Fruit fly (Drosophila melanogaster): ENCODE results near the gene CG3402.

Gene CG3402

DNA sequence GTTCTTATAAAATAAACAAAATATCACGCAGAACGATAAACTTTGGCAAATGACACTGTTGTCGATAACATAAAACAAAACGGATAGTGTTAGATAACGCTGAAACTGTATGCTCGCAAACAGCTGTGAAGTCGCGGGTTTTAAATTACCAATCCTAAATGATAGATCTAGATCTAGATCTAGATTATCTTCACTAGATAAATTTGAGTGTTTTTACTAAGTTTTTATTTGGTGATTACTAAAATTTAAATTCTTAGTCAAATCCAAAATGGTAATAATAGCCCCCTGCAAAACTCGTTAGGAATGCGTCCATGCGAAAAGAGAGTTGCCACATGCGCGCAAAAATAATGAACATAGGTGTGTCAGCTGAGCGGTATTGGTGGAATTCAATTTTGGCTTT lies 1.3 kb upstream of the CG3402 start, which contains the start of the genes MED30 and Rev1:
MED30 (minus strand) TSS at position 71 of the 400 bp plus-strand sequence.
Rev1 (plus strand) TSS at position 345 of the 400 bp plus-strand sequence.
- TF ChIP-seq Nf-YC (tag; optimal IDR thresholded peaks at IDR 0.05), result peak; percentile 86
- peak; percentile 87 for TF ChIP-seq CG1233 (GFP tag; optimal IDR thresholded peaks at IDR 0.05)
- TF ChIP-seq Awh (GFP tag; IDR thresholded peaks at IDR 0.05), result peak; percentile 88
- peak; percentile 71 for TF ChIP-seq CG8281 (tag; optimal IDR thresholded peaks at IDR 0.05)
- peak; percentile 93 for TF ChIP-seq Dek (tag; optimal IDR thresholded peaks at IDR 0.05)
- peak; percentile 88 for TF ChIP-seq YL-1 (GFP tag; optimal IDR thresholded peaks at IDR 0.05)
- TF ChIP-seq CG5953 (GFP tag; IDR thresholded peaks at IDR 0.05), result peak; percentile 79
- TF ChIP-seq insv (GFP tag; optimal IDR thresholded peaks at IDR 0.05), result peak in 1 of 2 experiments; percentile 62
- TF ChIP-seq CG10543 (GFP tag; optimal IDR thresholded peaks at IDR 0.05), result peak; percentile 92
- TF ChIP-seq sr (GFP tag; IDR thresholded peaks at IDR 0.05), result peak; percentile 67
- peak; percentile 57 for TF ChIP-seq corto (GFP tag; optimal IDR thresholded peaks at IDR 0.05)
- TF ChIP-seq fd3F (GFP tag; optimal IDR thresholded peaks at IDR 0.05), result peak; percentile 92
- TF ChIP-seq CG18599 (GFP tag; optimal IDR thresholded peaks at IDR 0.05), result peak; percentile 96
- TF ChIP-seq CG18764 (GFP tag; optimal IDR thresholded peaks at IDR 0.05), result peak; percentile 88
- peak; percentile 72 for TF ChIP-seq bowl (GFP tag; IDR thresholded peaks at IDR 0.05)
- no peak for TF ChIP-seq CG1832 (GFP tag; optimal IDR thresholded peaks at IDR 0.05)
- TF ChIP-seq NC2β (GFP tag; optimal IDR thresholded peaks at IDR 0.05), result peak; percentile 96
- peak; percentile 93 for TF ChIP-seq lbe (GFP tag; optimal IDR thresholded peaks at IDR 0.05)
- peak; percentile 92 for TF ChIP-seq CG10209 (GFP tag; optimal IDR thresholded peaks at IDR 0.05)
- TF ChIP-seq trem (tag; optimal IDR thresholded peaks at IDR 0.05), result peak; percentile 93
- TF ChIP-seq Oli (tag; optimal IDR thresholded peaks at IDR 0.05), result peak; percentile 88
- peak; percentile 97 for TF ChIP-seq CG12659 (GFP tag; optimal IDR thresholded peaks at IDR 0.05)
- TF ChIP-seq CG13894 (tag; optimal IDR thresholded peaks at IDR 0.05), result no peak
- TF ChIP-seq cwo (GFP tag; optimal IDR thresholded peaks at IDR 0.05), result peak; percentile 87
- peak; percentile 98 for TF ChIP-seq CG13624 (GFP tag; optimal IDR thresholded peaks at IDR 0.05)
- peak; percentile 41; the same call in 1 of the 2 replicates for TF ChIP-seq Bgb (GFP tag; IDR thresholded peaks at IDR 0.05; ENCODE audit: partially characterized antibody)
- peak; percentile 60 for TF ChIP-seq unc-4 (GFP tag; IDR thresholded peaks at IDR 0.05; ENCODE audit: partially characterized antibody)
- TF ChIP-seq CG11560 (tag; IDR thresholded peaks at IDR 0.05), result peak; percentile 77
- peak; percentile 74; the same call in 1 of the 2 replicates for TF ChIP-seq ham (GFP tag; IDR thresholded peaks at IDR 0.05)
- TF ChIP-seq CG13123 (GFP tag; optimal IDR thresholded peaks at IDR 0.05), result peak; percentile 91
- peak; percentile 16 for TF ChIP-seq hkb (optimal IDR thresholded peaks at IDR 0.05)
- TF ChIP-seq hkb (GFP tag; IDR thresholded peaks at IDR 0.05), result peak; percentile 91
- peak; percentile 60 for TF ChIP-seq BEAF-32 (GFP tag; optimal IDR thresholded peaks at IDR 0.05)
- peak; percentile 90 for TF ChIP-seq Hmx (GFP tag; optimal IDR thresholded peaks at IDR 0.05)
- TF ChIP-seq Dip2 (GFP tag; IDR thresholded peaks at IDR 0.05), result no peak
- peak; percentile 67 for TF ChIP-seq CG10431 (GFP tag; optimal IDR thresholded peaks at IDR 0.05)
- peak; percentile 75 for TF ChIP-seq Poxn (GFP tag; IDR thresholded peaks at IDR 0.05)
- TF ChIP-seq Sin3A (optimal IDR thresholded peaks at IDR 0.05), result peak; percentile 68
- peak; percentile 97 for TF ChIP-seq tx (GFP tag; optimal IDR thresholded peaks at IDR 0.05)
- TF ChIP-seq Sry-δ (GFP tag; optimal IDR thresholded peaks at IDR 0.05), result peak; percentile 80
- peak; percentile 94 for TF ChIP-seq Sox102F (GFP tag; optimal IDR thresholded peaks at IDR 0.05)
- no peak for TF ChIP-seq prd (optimal IDR thresholded peaks at IDR 0.05)
- peak; percentile 91 for TF ChIP-seq prd (GFP tag; IDR thresholded peaks at IDR 0.05)
- TF ChIP-seq CG12219 (GFP tag; optimal IDR thresholded peaks at IDR 0.05), result peak; percentile 87
- TF ChIP-seq Doc2 (GFP tag; IDR thresholded peaks at IDR 0.05), result 0 out of 2 replicates have a peak, but pooled peaks have one; percentile 11
- peak; percentile 96 for TF ChIP-seq chn (GFP tag; optimal IDR thresholded peaks at IDR 0.05)
- TF ChIP-seq gt (GFP tag; IDR thresholded peaks at IDR 0.05), result no peak; the same call in 1 of the 2 replicates
- TF ChIP-seq Optix (GFP tag; IDR thresholded peaks at IDR 0.05), result peak; percentile 75
- TF ChIP-seq NK7.1 (GFP tag; optimal IDR thresholded peaks at IDR 0.05), result peak; percentile 92
- TF ChIP-seq ato (GFP tag; IDR thresholded peaks at IDR 0.05; ENCODE audit: partially characterized antibody), result no peak
- peak; percentile 90 for TF ChIP-seq NC2α (GFP tag; optimal IDR thresholded peaks at IDR 0.05)

Data from whole organism, embryonic.